Fruit fly (Drosophila melanogaster) whole organism, embryonic: ENCODE results near the gene CG45488.

Experiments used
- Antp ChIP-seq: fragments of 200-800 bp; sonication (Bioruptor generic); optimal IDR thresholded peaks from 3 replicates; lab custom pipeline; 2016; ENCODE audit warnings: missing biosample characterization, missing genetic modification characterization
- Bgb ChIP-seq: fragments of 200-800 bp; sonication (Bioruptor generic); IDR thresholded peaks from 2 replicates; pipeline ENCODE4 v1.3.6; 2022; ENCODE audit warnings: missing biosample characterization, missing genetic modification characterization; ENCODE audit not compliant: partially characterized antibody
- Blimp-1 ChIP-seq: fragments of 200-800 bp; sonication (Bioruptor generic); optimal IDR thresholded peaks from 3 replicates; lab custom pipeline; 2018; ENCODE audit warnings: missing biosample characterization, missing genetic modification characterization, mild to moderate bottlenecking, moderate library complexity, missing genetic modification reagents
- BtbVII ChIP-seq: fragments of 200-800 bp; sonication (Bioruptor generic); optimal IDR thresholded peaks from 3 replicates; lab custom pipeline; 2017; ENCODE audit warnings: missing biosample characterization, mild to moderate bottlenecking, missing genetic modification characterization
- CG11456 ChIP-seq: fragments of 200-800 bp; sonication (Bioruptor generic); IDR thresholded peaks from 3 replicates; pipeline ENCODE4 v1.3.6; 2022; ENCODE audit warnings: missing biosample characterization, missing genetic modification characterization
- CG12236 ChIP-seq: fragments of 200-800 bp; sonication (Bioruptor generic); optimal IDR thresholded peaks from 2 replicates; lab custom pipeline; 2016; ENCODE audit warnings: missing biosample characterization, missing genetic modification characterization
- CG12299 ChIP-seq: fragments of 200-800 bp; sonication (Bioruptor generic); optimal IDR thresholded peaks from 2 replicates; lab custom pipeline; 2018; ENCODE audit warnings: missing biosample characterization, mild to moderate bottlenecking, missing genetic modification characterization
- CG12659 ChIP-seq: fragments of 200-800 bp; sonication (Bioruptor generic); optimal IDR thresholded peaks from 3 replicates; lab custom pipeline; 2017; ENCODE audit warnings: mild to moderate bottlenecking, missing biosample characterization, missing genetic modification reagents, missing genetic modification characterization
- CG14441 ChIP-seq: fragments of 200-800 bp; sonication (Bioruptor generic); IDR thresholded peaks from 2 replicates; pipeline ENCODE4 v1.3.6; 2022; ENCODE audit warnings: missing biosample characterization, missing genetic modification characterization
- CG15011 ChIP-seq: fragments of 200-800 bp; sonication (Bioruptor generic); optimal IDR thresholded peaks from 3 replicates; lab custom pipeline; 2018; ENCODE audit warnings: missing biosample characterization, mild to moderate bottlenecking, missing genetic modification characterization
- CG17186 ChIP-seq: fragments of 200-800 bp; sonication (Bioruptor generic); optimal IDR thresholded peaks from 3 replicates; lab custom pipeline; 2017; ENCODE audit warnings: missing biosample characterization, missing genetic modification reagents, missing genetic modification characterization
- CG17328 ChIP-seq: fragments of 200-800 bp; sonication (Bioruptor generic); IDR thresholded peaks from 2 replicates; pipeline ENCODE4 v1.3.6; 2022; ENCODE audit warnings: missing biosample characterization, missing genetic modification characterization
- CG18599 ChIP-seq: fragments of 200-800 bp; sonication (Bioruptor generic); optimal IDR thresholded peaks from 3 replicates; lab custom pipeline; 2017; ENCODE audit warnings: missing biosample characterization, missing genetic modification characterization, mild to moderate bottlenecking, moderate library complexity, missing genetic modification reagents
- CG18764 ChIP-seq: fragments of 200-800 bp; sonication (Bioruptor generic); optimal IDR thresholded peaks from 3 replicates; lab custom pipeline; 2016; ENCODE audit warnings: missing biosample characterization, missing genetic modification characterization
- CG30431 ChIP-seq: fragments of 200-800 bp; sonication (Bioruptor generic); optimal IDR thresholded peaks from 2 replicates; lab custom pipeline; 2017; ENCODE audit warnings: missing biosample characterization, missing genetic modification characterization
- CG3065 ChIP-seq: fragments of 200-800 bp; sonication (Bioruptor generic); optimal IDR thresholded peaks from 2 replicates; lab custom pipeline; 2016; ENCODE audit warnings: missing biosample characterization, missing genetic modification characterization
- CG32767 ChIP-seq: fragments of 200-800 bp; sonication (Bioruptor generic); IDR thresholded peaks from 2 replicates; pipeline ENCODE4 v1.3.6; 2022; ENCODE audit warnings: missing biosample characterization, missing genetic modification characterization
- CG34224 ChIP-seq: fragments of 200-800 bp; sonication (Bioruptor generic); IDR thresholded peaks from 3 replicates; pipeline ENCODE4 v1.3.6; 2022; ENCODE audit warnings: missing biosample characterization, missing genetic modification characterization; ENCODE audit not compliant: partially characterized antibody
- CG4617 ChIP-seq: fragments of 200-800 bp; sonication (Bioruptor generic); optimal IDR thresholded peaks from 3 replicates; lab custom pipeline; 2016; ENCODE audit warnings: missing biosample characterization, missing genetic modification characterization, borderline replicate concordance
- CG6272 ChIP-seq: fragments of 200-800 bp; sonication (Bioruptor generic); IDR thresholded peaks from 2 replicates; pipeline ENCODE4 v1.3.6; 2022; ENCODE audit warnings: missing biosample characterization, missing genetic modification characterization
- CG7745 ChIP-seq: fragments of 200-800 bp; sonication (Bioruptor generic); optimal IDR thresholded peaks from 2 replicates; lab custom pipeline; 2018; ENCODE audit warnings: missing biosample characterization, mild to moderate bottlenecking, missing genetic modification characterization, moderate library complexity
- CG8388 ChIP-seq: fragments of 200-800 bp; sonication (Bioruptor generic); optimal IDR thresholded peaks from 2 replicates; lab custom pipeline; 2019; ENCODE audit warnings: missing biosample characterization, mild to moderate bottlenecking, missing genetic modification characterization, moderate library complexity
- CG8924 ChIP-seq: fragments of 200-800 bp; optimal IDR thresholded peaks from 3 replicates; lab custom pipeline; 2019; ENCODE audit warnings: missing biosample characterization, mild to moderate bottlenecking, missing genetic modification characterization, moderate library complexity
- D19B ChIP-seq: fragments of 200-800 bp; sonication (Bioruptor generic); optimal IDR thresholded peaks from 2 replicates; lab custom pipeline; 2017; ENCODE audit warnings: missing biosample characterization, mild to moderate bottlenecking, missing genetic modification characterization
- Drgx ChIP-seq: fragments of 200-800 bp; sonication (Bioruptor generic); IDR thresholded peaks from 2 replicates; pipeline ENCODE4 v1.3.6; 2022; ENCODE audit warnings: missing biosample characterization, missing genetic modification characterization
- E2f2 ChIP-seq: fragments of 200-800 bp; sonication (Bioruptor generic); IDR thresholded peaks from 2 replicates; pipeline ENCODE4 v1.3.6; 2022; ENCODE audit warnings: missing biosample characterization, missing genetic modification characterization
- ERR ChIP-seq: fragments of 200-800 bp; sonication (Bioruptor generic); optimal IDR thresholded peaks from 2 replicates; lab custom pipeline; 2016; ENCODE audit warnings: missing biosample characterization, missing genetic modification characterization
- Elba2 ChIP-seq: fragments of 200-800 bp; sonication (Bioruptor generic); optimal IDR thresholded peaks from 3 replicates; lab custom pipeline; 2016; ENCODE audit warnings: missing biosample characterization, missing genetic modification characterization
- GATAe ChIP-seq: fragments of 200-800 bp; sonication (Bioruptor generic); conservative IDR thresholded peaks from 2 replicates; pipeline ENCODE4 v1.3.6; 2022; ENCODE audit warnings: missing biosample characterization, missing genetic modification characterization
- HHEX ChIP-seq: fragments of 200-800 bp; sonication (Bioruptor generic); optimal IDR thresholded peaks from 3 replicates; lab custom pipeline; 2017; ENCODE audit warnings: missing biosample characterization, mild to moderate bottlenecking, missing genetic modification characterization, missing genetic modification reagents
- Kr ChIP-seq: fragments of 200-800 bp; sonication (Bioruptor generic); optimal IDR thresholded peaks from 2 replicates; lab custom pipeline; 2017; ENCODE audit warnings: missing biosample characterization, mild to moderate bottlenecking, missing genetic modification characterization
- Lpt ChIP-seq: fragments of >200 bp; optimal IDR thresholded peaks from 2 replicates; lab custom pipeline; 2018; ENCODE audit warnings: missing biosample characterization, missing genetic modification characterization
- MTF-1 ChIP-seq: fragments of 200-800 bp; sonication (Bioruptor generic); optimal IDR thresholded peaks from 2 replicates; lab custom pipeline; 2018; ENCODE audit warnings: missing biosample characterization, mild to moderate bottlenecking, missing genetic modification characterization, borderline replicate concordance
- NK7.1 ChIP-seq: fragments of 200-800 bp; sonication (Bioruptor generic); optimal IDR thresholded peaks from 3 replicates; lab custom pipeline; 2016; ENCODE audit warnings: missing biosample characterization, missing genetic modification characterization
- Neu2 ChIP-seq: fragments of 200-800 bp; sonication (Bioruptor generic); optimal IDR thresholded peaks from 3 replicates; lab custom pipeline; 2016; ENCODE audit warnings: missing biosample characterization, missing genetic modification characterization, borderline replicate concordance
- Side ChIP-seq: fragments of 200-800 bp; sonication (Bioruptor generic); optimal IDR thresholded peaks from 2 replicates; lab custom pipeline; 2016; ENCODE audit warnings: missing biosample characterization, missing genetic modification characterization
- Sry-δ ChIP-seq: fragments of 200-800 bp; sonication (Bioruptor generic); optimal IDR thresholded peaks from 2 replicates; lab custom pipeline; 2016; ENCODE audit warnings: missing biosample characterization, missing genetic modification characterization
- al ChIP-seq: fragments of 200-800 bp; sonication (Bioruptor generic); IDR thresholded peaks from 2 replicates; pipeline ENCODE4 v1.3.6; 2022; ENCODE audit warnings: missing biosample characterization, missing genetic modification characterization
- bowl ChIP-seq: fragments of 200-800 bp; sonication (Bioruptor generic); IDR thresholded peaks from 2 replicates; pipeline ENCODE4 v1.3.6; 2022; ENCODE audit warnings: missing biosample characterization, missing genetic modification characterization
- cad ChIP-seq: fragments of >200 bp; optimal IDR thresholded peaks from 2 replicates; lab custom pipeline; 2017; ENCODE audit warnings: missing biosample characterization, missing genetic modification characterization
- da ChIP-seq: fragments of 200-800 bp; sonication (Bioruptor generic); optimal IDR thresholded peaks from 2 replicates; lab custom pipeline; 2016; ENCODE audit warnings: missing biosample characterization, missing genetic modification characterization
- dmrt11E ChIP-seq: fragments of 200-800 bp; sonication (Bioruptor generic); optimal IDR thresholded peaks from 3 replicates; lab custom pipeline; 2018; ENCODE audit warnings: missing biosample characterization, mild to moderate bottlenecking, missing genetic modification characterization, moderate library complexity
- en ChIP-seq: fragments of 200-800 bp; sonication (Bioruptor generic); optimal IDR thresholded peaks from 2 replicates; lab custom pipeline; 2016; ENCODE audit warnings: missing biosample characterization, missing genetic modification characterization
- eyg ChIP-seq: fragments of 200-800 bp; sonication (Bioruptor generic); optimal IDR thresholded peaks from 3 replicates; lab custom pipeline; 2016; ENCODE audit warnings: missing biosample characterization, missing genetic modification characterization
- klu ChIP-seq: fragments of 200-800 bp; sonication (Bioruptor generic); IDR thresholded peaks from 2 replicates; pipeline ENCODE4 v1.3.6; 2022; ENCODE audit warnings: missing biosample characterization, missing genetic modification characterization
- knrl ChIP-seq: fragments of 200-800 bp; sonication (Bioruptor generic); IDR thresholded peaks from 3 replicates; pipeline ENCODE4 v1.3.6; 2022; ENCODE audit warnings: missing biosample characterization, missing genetic modification characterization; ENCODE audit not compliant: partially characterized antibody
- nerfin-1 ChIP-seq: fragments of 200-800 bp; sonication (Bioruptor generic); optimal IDR thresholded peaks from 3 replicates; lab custom pipeline; 2019; ENCODE audit warnings: missing biosample characterization, mild to moderate bottlenecking, missing genetic modification characterization, moderate library complexity
- org-1 ChIP-seq: fragments of 200-800 bp; sonication (Bioruptor generic); optimal IDR thresholded peaks from 2 replicates; lab custom pipeline; 2017; ENCODE audit warnings: missing biosample characterization, missing genetic modification characterization
- pros ChIP-seq: fragments of 200-800 bp; sonication (Bioruptor generic); optimal IDR thresholded peaks from 3 replicates; lab custom pipeline; 2019; ENCODE audit warnings: missing biosample characterization, mild to moderate bottlenecking, missing genetic modification characterization, moderate library complexity
- yki ChIP-seq: fragments of >200 bp; optimal IDR thresholded peaks from 3 replicates; lab custom pipeline; 2018
- zf30C ChIP-seq: fragments of 200-800 bp; sonication (Bioruptor generic); optimal IDR thresholded peaks from 3 replicates; lab custom pipeline; 2018; ENCODE audit warnings: missing biosample characterization, mild to moderate bottlenecking, missing genetic modification characterization

The CG45488 gene

DNA sequence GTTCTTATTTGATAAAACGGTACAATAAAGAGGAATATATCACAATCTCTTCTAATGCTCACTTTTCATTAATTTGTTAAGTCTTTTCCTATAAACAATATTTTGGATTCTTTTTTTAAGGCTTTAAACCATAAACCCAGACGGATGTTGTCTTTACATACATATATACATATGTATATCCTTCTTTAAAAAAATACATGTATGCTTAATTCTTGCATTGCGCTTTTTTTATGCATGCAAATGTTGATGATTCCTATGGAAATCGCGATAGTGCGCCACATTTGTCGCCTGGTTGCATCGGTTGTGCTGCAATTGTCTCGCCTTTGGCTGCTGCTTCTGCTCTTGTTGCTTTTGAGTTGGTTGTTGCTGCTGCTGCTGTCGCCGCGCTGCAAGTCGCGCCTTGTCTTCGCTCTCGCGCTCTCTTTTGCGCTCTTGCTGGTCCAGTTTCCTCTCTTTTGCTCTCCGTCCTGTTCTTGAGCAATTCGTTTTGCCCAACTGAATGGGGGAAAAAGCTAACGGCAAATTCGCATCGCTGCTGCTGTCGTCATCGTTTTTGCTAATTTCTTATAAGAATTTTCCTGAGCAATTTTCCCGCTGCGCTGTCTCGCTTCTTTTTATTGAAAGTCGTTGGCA, 43.3 kb downstream of the CG45488 start (continued):
- TF ChIP-seq E2f2 (GFP tag; lab: Robert Waterston, UW): no peak
- TF ChIP-seq CG32767 (GFP tag; lab: Robert Waterston, UW): peak; percentile 24; the same call in 1 of the 2 replicates
- TF ChIP-seq CG11456 (GFP tag; lab: Robert Waterston, UW): no peak
- no peak for TF ChIP-seq Sry-δ (GFP tag; lab: Kevin White, UChicago)
- no peak for TF ChIP-seq Kr (GFP tag; lab: Kevin White, UChicago)
- peak; percentile 40 for TF ChIP-seq Blimp-1 (GFP tag; lab: Kevin White, UChicago)
- TF ChIP-seq CG12236 (GFP tag; lab: Kevin White, UChicago): no peak
- no peak for TF ChIP-seq bowl (GFP tag; lab: Robert Waterston, UW)
- no peak for TF ChIP-seq CG14441 (GFP tag; lab: Robert Waterston, UW)
- no peak for TF ChIP-seq CG4617
- TF ChIP-seq org-1: no peak
- TF ChIP-seq CG8924 (tag; lab: Kevin White, UChicago): peak; percentile 21
- TF ChIP-seq Side: no peak
- no peak for TF ChIP-seq CG7745 (tag; lab: Kevin White, UChicago)
- no peak for TF ChIP-seq CG34224 (GFP tag; lab: Robert Waterston, UW)
- peak; percentile 0 for TF ChIP-seq nerfin-1
- no peak for TF ChIP-seq yki
- TF ChIP-seq al (GFP tag; lab: Robert Waterston, UW): no peak
- TF ChIP-seq MTF-1 (GFP tag; lab: Kevin White, UChicago): no peak
- TF ChIP-seq D19B: no peak
- no peak for TF ChIP-seq CG18764 (GFP tag; lab: Kevin White, UChicago)
- TF ChIP-seq da (GFP tag; lab: Kevin White, UChicago): no peak
- no peak for TF ChIP-seq Elba2 (GFP tag; lab: Kevin White, UChicago)
- no peak for TF ChIP-seq CG30431 (GFP tag; lab: Kevin White, UChicago)
- TF ChIP-seq CG3065 (GFP tag; lab: Kevin White, UChicago): no peak
- TF ChIP-seq BtbVII: no peak
- no peak for TF ChIP-seq cad (GFP tag; lab: Kevin White, UChicago)
- TF ChIP-seq GATAe (GFP tag; lab: Robert Waterston, UW): no peak
- no peak for TF ChIP-seq CG17186 (GFP tag; lab: Kevin White, UChicago)
- no peak for TF ChIP-seq knrl
- TF ChIP-seq en (GFP tag; lab: Kevin White, UChicago): no peak
- TF ChIP-seq Antp: no peak
- TF ChIP-seq Lpt (GFP tag; lab: Kevin White, UChicago): no peak
- TF ChIP-seq CG18599 (GFP tag; lab: Kevin White, UChicago): no peak
- TF ChIP-seq CG6272: no peak
- no peak for TF ChIP-seq CG12299 (tag; lab: Kevin White, UChicago)
- TF ChIP-seq HHEX (GFP tag; lab: Kevin White, UChicago): no peak
- no peak for TF ChIP-seq CG15011
- no peak for TF ChIP-seq Neu2 (GFP tag; lab: Kevin White, UChicago)
- TF ChIP-seq pros: no peak
- TF ChIP-seq CG12659: peak; percentile 15
- peak; percentile 33 for TF ChIP-seq CG8388 (GFP tag; lab: Kevin White, UChicago)
- TF ChIP-seq klu (GFP tag; lab: Robert Waterston, UW): no peak
- TF ChIP-seq dmrt11E (tag; lab: Kevin White, UChicago): no peak
- no peak for TF ChIP-seq NK7.1 (GFP tag; lab: Kevin White, UChicago)
- TF ChIP-seq zf30C (GFP tag; lab: Kevin White, UChicago): no peak
- TF ChIP-seq eyg (GFP tag; lab: Kevin White, UChicago): no peak
- TF ChIP-seq CG17328 (GFP tag; lab: Robert Waterston, UW): no peak
- peak; percentile 80 for TF ChIP-seq Drgx (GFP tag; lab: Robert Waterston, UW)
- no peak for TF ChIP-seq Bgb (GFP tag; lab: Robert Waterston, UW)
- TF ChIP-seq ERR (GFP tag; lab: Kevin White, UChicago): no peak
